Worm (Caenorhabditis elegans) whole organism, early embryonic: ENCODE results near the gene adm-4.

Experiments
- F13C5.2 ChIP-seq: sonication (generic microtip); optimal IDR thresholded peaks from 2 replicates; lab custom pipeline; 2017; ENCODE audit warnings: mild to moderate bottlenecking, missing genetic modification characterization, inconsistent platforms, missing compliant biosample characterization
- ama-1 ChIP-seq: fragments of 150-350 bp; optimal IDR thresholded peaks from 2 replicates; lab custom pipeline; 2014
- ceh-13 ChIP-seq: fragments of 200-800 bp; sonication (Bioruptor generic); optimal IDR thresholded peaks from 2 replicates; lab custom pipeline; 2018; ENCODE audit warnings: mild to moderate bottlenecking, missing genetic modification characterization, missing compliant biosample characterization
- ets-7 ChIP-seq: sonication (generic microtip); optimal IDR thresholded peaks from 2 replicates; lab custom pipeline; 2016; ENCODE audit warnings: missing genotype, missing genetic modification characterization, missing compliant biosample characterization
- hmbx-1 ChIP-seq: sonication (generic microtip); optimal IDR thresholded peaks from 2 replicates; lab custom pipeline; 2016; ENCODE audit warnings: mild to moderate bottlenecking, missing genetic modification characterization, missing compliant biosample characterization
- scrt-1 ChIP-seq: fragments of 200-800 bp; sonication (Bioruptor generic); IDR thresholded peaks from 2 replicates; pipeline ENCODE4 v1.3.6; 2022; ENCODE audit warnings: missing genetic modification characterization, missing compliant biosample characterization
- sea-1 ChIP-seq: fragments of 200-800 bp; sonication (Bioruptor generic); conservative IDR thresholded peaks from 2 replicates; pipeline ENCODE4 v1.3.6; 2022; ENCODE audit warnings: missing genetic modification characterization, missing compliant biosample characterization
- tbx-37 ChIP-seq: fragments of 200-800 bp; sonication (Bioruptor generic); conservative IDR thresholded peaks from 2 replicates; pipeline ENCODE4 v1.3.6; 2022; ENCODE audit warnings: missing genetic modification reagents, missing genetic modification characterization, missing compliant biosample characterization

DNA sequence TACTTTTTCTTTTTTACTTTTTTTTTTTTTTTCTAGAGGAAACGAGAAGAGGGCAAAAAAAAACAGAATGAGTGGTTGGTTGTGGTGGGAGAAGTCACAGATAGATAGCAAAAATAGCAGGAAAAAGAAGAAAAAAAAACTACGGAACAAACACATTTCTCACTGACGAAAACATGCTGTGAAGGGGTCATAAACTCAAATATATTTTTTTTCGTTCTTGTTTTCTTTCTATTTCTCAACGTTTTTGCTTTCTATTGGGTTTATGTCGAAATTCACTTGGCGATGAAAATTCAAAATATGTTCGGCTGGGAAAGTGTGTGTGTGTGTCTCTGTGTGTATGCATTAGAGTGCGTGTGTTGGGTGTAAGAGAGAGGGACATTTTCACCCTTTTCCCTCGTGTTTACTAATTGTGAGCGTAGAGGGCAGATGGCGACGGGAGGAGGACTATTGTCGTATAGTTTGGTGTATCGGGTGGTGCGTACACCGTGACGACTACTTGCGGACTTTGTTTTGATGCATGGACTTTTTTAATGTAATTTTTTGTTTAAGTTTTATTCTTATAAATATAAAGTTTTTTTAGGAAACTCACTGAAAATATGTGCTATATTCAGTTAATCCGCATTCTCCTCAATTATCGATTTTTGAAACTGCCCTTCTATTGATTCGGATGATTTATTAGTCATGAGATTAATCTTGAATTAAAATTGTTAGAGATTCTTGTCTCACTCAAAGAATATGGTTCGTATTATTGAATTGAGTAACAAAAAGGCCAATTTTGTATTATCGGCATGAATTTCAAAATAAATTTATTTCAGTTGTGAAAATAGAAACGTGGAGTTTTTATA, 11.5 kb upstream of the adm-4 start:
- no peak for TF ChIP-seq ama-1 (lab: Kevin White, UChicago)
- TF ChIP-seq ets-7 (tag; lab: Kevin White, UChicago) = no peak
- no peak for TF ChIP-seq hmbx-1
- no peak for TF ChIP-seq ceh-13 (GFP tag; lab: Kevin White, UChicago)
- TF ChIP-seq tbx-37 (GFP tag; lab: Robert Waterston, UW) = no peak
- TF ChIP-seq F13C5.2 (tag; lab: Kevin White, UChicago) = peak; percentile 70
- 0 out of 2 replicates have a peak, but pooled peaks have one; percentile 28 for TF ChIP-seq sea-1 (GFP tag; lab: Robert Waterston, UW)
- no peak for TF ChIP-seq scrt-1 (GFP tag; lab: Robert Waterston, UW)
